Worm (Caenorhabditis elegans) whole organism, L4 larva: ENCODE measurements around the gene lin-45.

Experiments
- D1046.2 ChIP-seq: fragments of 200-800 bp; sonication (Bioruptor generic); IDR thresholded peaks from 2 replicates; pipeline ENCODE4 v1.3.6; 2022; ENCODE audit warnings: missing genetic modification characterization, missing compliant biosample characterization
- F10B5.3 ChIP-seq: sonication (generic microtip); optimal IDR thresholded peaks from 2 replicates; lab custom pipeline; 2016; ENCODE audit warnings: mild to moderate bottlenecking, missing genetic modification characterization, missing compliant biosample characterization
- F37D6.2 ChIP-seq: sonication (generic microtip); optimal IDR thresholded peaks from 2 replicates; lab custom pipeline; 2016; ENCODE audit warnings: mild to moderate bottlenecking, missing genetic modification characterization, missing compliant biosample characterization
- F44E2.7 ChIP-seq: fragments of 200-800 bp; sonication (Bioruptor generic); IDR thresholded peaks from 2 replicates; pipeline ENCODE4 v2.1.2; 2022; ENCODE audit warnings: missing genetic modification characterization, missing compliant biosample characterization
- T20F7.1 ChIP-seq: fragments of 200-800 bp; sonication (Bioruptor generic); optimal IDR thresholded peaks from 2 replicates; lab custom pipeline; 2018; ENCODE audit warnings: mild to moderate bottlenecking, missing genetic modification characterization, missing compliant biosample characterization
- T26A8.4 ChIP-seq: fragments of 200-800 bp; sonication (Bioruptor generic); IDR thresholded peaks from 2 replicates; pipeline ENCODE4 v1.3.6; 2022; ENCODE audit warnings: missing genetic modification characterization, missing compliant biosample characterization
- Y75B8A.6 ChIP-seq: fragments of 200-800 bp; sonication (Bioruptor generic); IDR thresholded peaks from 2 replicates; pipeline ENCODE4 v1.3.6; 2022; ENCODE audit warnings: missing genetic modification reagents, missing genetic modification characterization, missing compliant biosample characterization
- ZK546.5 ChIP-seq, 2 experiments: sonication (generic microtip); optimal IDR thresholded peaks; 2 replicates each; lab custom pipeline; 2017; ENCODE audit warnings: missing biosample characterization in 2 of 2, missing genetic modification characterization in 2 of 2
- ama-1 ChIP-seq: fragments of 150-350 bp; optimal IDR thresholded peaks from 2 replicates; lab custom pipeline; 2014; ENCODE audit warnings: inconsistent platforms, mixed read lengths
- attf-4 ChIP-seq: sonication (generic microtip); optimal IDR thresholded peaks from 3 replicates; lab custom pipeline; 2017; ENCODE audit warnings: missing biosample characterization, missing genetic modification characterization
- ceh-20 ChIP-seq: fragments of 200-800 bp; sonication (Bioruptor generic); IDR thresholded peaks from 2 replicates; pipeline ENCODE4 v1.3.6; 2022; ENCODE audit warnings: missing genetic modification reagents, missing genetic modification characterization, missing compliant biosample characterization
- ceh-28 ChIP-seq: fragments of 150-350 bp; optimal IDR thresholded peaks from 2 replicates; lab custom pipeline; 2014; ENCODE audit warnings: missing biosample characterization, missing genetic modification reagents, missing genetic modification characterization
- ceh-32 ChIP-seq: sonication (generic microtip); optimal IDR thresholded peaks from 2 replicates; lab custom pipeline; 2016; ENCODE audit warnings: mild to moderate bottlenecking, missing genetic modification characterization, missing compliant biosample characterization; ENCODE audit not compliant: poor library complexity
- ceh-82 ChIP-seq: sonication (generic microtip); optimal IDR thresholded peaks from 2 replicates; lab custom pipeline; 2017; ENCODE audit warnings: missing biosample characterization, missing genetic modification characterization
- ces-1 ChIP-seq: fragments of 150-350 bp; sonication (generic microtip); optimal IDR thresholded peaks from 4 replicates; lab custom pipeline; 2014; ENCODE audit warnings: missing biosample characterization, missing genetic modification reagents, missing genetic modification characterization
- cey-2 ChIP-seq: sonication (generic microtip); optimal IDR thresholded peaks from 3 replicates; lab custom pipeline; 2017; ENCODE audit warnings: missing genetic modification characterization, mild to moderate bottlenecking, missing compliant biosample characterization, antibody characterized with exemption, borderline replicate concordance; ENCODE audit not compliant: insufficient read depth
- daf-12 ChIP-seq: fragments of 150-350 bp; optimal IDR thresholded peaks from 2 replicates; lab custom pipeline; 2014; ENCODE audit warnings: missing biosample characterization, missing genetic modification reagents, missing genetic modification characterization
- daf-19 ChIP-seq: fragments of 200-800 bp; sonication (Bioruptor generic); conservative IDR thresholded peaks from 2 replicates; pipeline ENCODE4 v1.3.6; 2022; ENCODE audit warnings: missing genetic modification characterization, missing compliant biosample characterization
- daf-8 ChIP-seq: fragments of 200-800 bp; sonication (Bioruptor generic); IDR thresholded peaks from 2 replicates; pipeline ENCODE4 v1.3.6; 2022; ENCODE audit warnings: missing genetic modification characterization, missing compliant biosample characterization
- dmd-6 ChIP-seq: fragments of 200-800 bp; sonication (Bioruptor generic); IDR thresholded peaks from 2 replicates; pipeline ENCODE4 v1.3.6; 2022; ENCODE audit warnings: missing genetic modification reagents, missing genetic modification characterization, missing compliant biosample characterization
- dmd-8 ChIP-seq: fragments of 200-800 bp; sonication (Bioruptor generic); IDR thresholded peaks from 2 replicates; pipeline ENCODE4 v1.3.6; 2022; ENCODE audit warnings: missing genetic modification characterization, missing compliant biosample characterization
- dmd-9 ChIP-seq: fragments of 200-800 bp; sonication (Bioruptor generic); IDR thresholded peaks from 2 replicates; pipeline ENCODE4 v1.3.6; 2022; ENCODE audit warnings: missing genetic modification reagents, missing genetic modification characterization, missing compliant biosample characterization
- duxl-1 ChIP-seq: sonication (generic microtip); optimal IDR thresholded peaks from 2 replicates; lab custom pipeline; 2016; ENCODE audit warnings: mild to moderate bottlenecking, missing genetic modification characterization, moderate library complexity, missing compliant biosample characterization; ENCODE audit not compliant: poor library complexity
- egl-27 ChIP-seq: sonication (generic microtip); optimal IDR thresholded peaks from 3 replicates; lab custom pipeline; 2017; ENCODE audit warnings: missing biosample characterization, missing genetic modification reagents, missing genetic modification characterization
- fos-1 ChIP-seq: fragments of 150-350 bp; optimal IDR thresholded peaks from 2 replicates; lab custom pipeline; 2014; ENCODE audit warnings: missing biosample characterization, missing genetic modification characterization
- hlh-11 ChIP-seq: fragments of 200-800 bp; sonication (Bioruptor generic); optimal IDR thresholded peaks from 2 replicates; lab custom pipeline; 2018; ENCODE audit warnings: mild to moderate bottlenecking, missing genetic modification characterization, missing compliant biosample characterization
- hlh-30 ChIP-seq: sonication (generic microtip); optimal IDR thresholded peaks from 2 replicates; lab custom pipeline; 2017; ENCODE audit warnings: antibody characterized with exemption, mild to moderate bottlenecking, missing genetic modification characterization, missing compliant biosample characterization; ENCODE audit not compliant: insufficient read depth
- lin-13 ChIP-seq: fragments of 150-350 bp; optimal IDR thresholded peaks from 2 replicates; lab custom pipeline; 2014; ENCODE audit warnings: missing biosample characterization, missing genetic modification reagents, missing genetic modification characterization
- lin-39 ChIP-seq: fragments of 150-350 bp; optimal IDR thresholded peaks from 2 replicates; lab custom pipeline; 2014; ENCODE audit warnings: missing biosample characterization, missing genetic modification reagents, missing genetic modification characterization
- mes-2 ChIP-seq: sonication (generic microtip); optimal IDR thresholded peaks from 2 replicates; lab custom pipeline; 2016; ENCODE audit warnings: missing genotype, mild to moderate bottlenecking, missing genetic modification characterization, missing compliant biosample characterization; ENCODE audit not compliant: poor library complexity, severe bottlenecking
- nhr-11 ChIP-seq: fragments of 150-350 bp; optimal IDR thresholded peaks from 2 replicates; lab custom pipeline; 2014; ENCODE audit warnings: missing biosample characterization, missing genetic modification characterization
- nhr-28 ChIP-seq: fragments of 150-350 bp; optimal IDR thresholded peaks from 2 replicates; lab custom pipeline; 2014; ENCODE audit warnings: missing biosample characterization, missing genetic modification characterization
- nhr-41 ChIP-seq: fragments of 200-800 bp; sonication (Bioruptor generic); IDR thresholded peaks from 2 replicates; pipeline ENCODE4 v1.3.6; 2022; ENCODE audit warnings: missing genetic modification reagents, missing genetic modification characterization, missing compliant biosample characterization
- nhr-42 ChIP-seq: fragments of 200-800 bp; sonication (Bioruptor generic); IDR thresholded peaks from 2 replicates; pipeline ENCODE4 v1.3.6; 2022; ENCODE audit warnings: missing genetic modification characterization, missing compliant biosample characterization
- nhr-48 ChIP-seq: sonication (generic microtip); optimal IDR thresholded peaks from 2 replicates; lab custom pipeline; 2016; ENCODE audit warnings: mild to moderate bottlenecking, missing genetic modification characterization, missing compliant biosample characterization
- nhr-77 ChIP-seq: fragments of 150-350 bp; optimal IDR thresholded peaks from 2 replicates; lab custom pipeline; 2014; ENCODE audit warnings: missing biosample characterization, missing genetic modification characterization
- pha-4 ChIP-seq, 2 experiments: fragments of 150-350 bp in 1 of 2; fragments of 200-800 bp in 1 of 2; sonication (Bioruptor generic) in 1 of 2; IDR thresholded peaks in 1 of 2; optimal IDR thresholded peaks in 1 of 2; 2 replicates each; pipeline versions ENCODE4 v1.3.6 to Lab custom; 2014 to 2022; ENCODE audit warnings: missing genetic modification characterization in 2 of 2, missing genetic modification reagents in 2 of 2, missing biosample characterization in 1 of 2, missing compliant biosample characterization in 1 of 2
- php-3 ChIP-seq: fragments of 200-800 bp; sonication (Bioruptor generic); IDR thresholded peaks from 2 replicates; pipeline ENCODE4 v1.3.6; 2022; ENCODE audit warnings: missing genetic modification reagents, missing genetic modification characterization, missing compliant biosample characterization
- pqm-1 ChIP-seq: sonication (generic microtip); optimal IDR thresholded peaks from 2 replicates; lab custom pipeline; 2017; ENCODE audit warnings: missing biosample characterization, missing genetic modification characterization
- saeg-2 ChIP-seq: fragments of 200-800 bp; sonication (Bioruptor generic); IDR thresholded peaks from 2 replicates; pipeline ENCODE4 v1.3.6; 2022; ENCODE audit warnings: missing genetic modification reagents, missing genetic modification characterization, missing compliant biosample characterization
- sdz-12 ChIP-seq: fragments of 200-800 bp; sonication (Bioruptor generic); optimal IDR thresholded peaks from 2 replicates; lab custom pipeline; 2018; ENCODE audit warnings: mild to moderate bottlenecking, missing genetic modification characterization, missing compliant biosample characterization
- set-16 ChIP-seq: fragments of 200-800 bp; sonication (Bioruptor generic); IDR thresholded peaks from 2 replicates; pipeline ENCODE4 v1.3.6; 2022; ENCODE audit warnings: missing genetic modification reagents, missing genetic modification characterization, missing compliant biosample characterization
- spr-1 ChIP-seq: sonication (generic microtip); optimal IDR thresholded peaks from 2 replicates; lab custom pipeline; 2016; ENCODE audit warnings: mild to moderate bottlenecking, missing genetic modification characterization, missing compliant biosample characterization
- unc-130 ChIP-seq: sonication (generic microtip); optimal IDR thresholded peaks from 2 replicates; lab custom pipeline; 2016; ENCODE audit warnings: missing genetic modification reagents, missing genetic modification characterization, missing compliant biosample characterization
- unc-39 ChIP-seq: sonication (generic microtip); optimal IDR thresholded peaks from 2 replicates; lab custom pipeline; 2017; ENCODE audit warnings: missing biosample characterization, missing genetic modification characterization
- unc-62 ChIP-seq, 3 experiments: fragments of 150-350 bp in 1 of 3; sonication (generic microtip); optimal IDR thresholded peaks in 2 of 3; peaks in 1 of 3; 1 replicate in 1 of 3; 2 replicates in 2 of 3; lab custom pipeline; 2014 to 2017; ENCODE audit warnings: missing biosample characterization in 3 of 3, missing genetic modification characterization in 3 of 3, missing genetic modification reagents in 3 of 3, missing genotype in 1 of 3
- vab-7 ChIP-seq: fragments of 200-800 bp; sonication (Bioruptor generic); IDR thresholded peaks from 2 replicates; pipeline ENCODE4 v1.3.6; 2022; ENCODE audit warnings: missing genetic modification reagents, missing genetic modification characterization, missing compliant biosample characterization
- zag-1 ChIP-seq: fragments of 150-350 bp; optimal IDR thresholded peaks from 2 replicates; lab custom pipeline; 2014; ENCODE audit warnings: missing biosample characterization, missing genetic modification characterization
- zfp-2 ChIP-seq: sonication (generic microtip); optimal IDR thresholded peaks from 2 replicates; lab custom pipeline; 2016; ENCODE audit warnings: mild to moderate bottlenecking, missing genetic modification characterization, missing compliant biosample characterization

The lin-45 gene

DNA sequence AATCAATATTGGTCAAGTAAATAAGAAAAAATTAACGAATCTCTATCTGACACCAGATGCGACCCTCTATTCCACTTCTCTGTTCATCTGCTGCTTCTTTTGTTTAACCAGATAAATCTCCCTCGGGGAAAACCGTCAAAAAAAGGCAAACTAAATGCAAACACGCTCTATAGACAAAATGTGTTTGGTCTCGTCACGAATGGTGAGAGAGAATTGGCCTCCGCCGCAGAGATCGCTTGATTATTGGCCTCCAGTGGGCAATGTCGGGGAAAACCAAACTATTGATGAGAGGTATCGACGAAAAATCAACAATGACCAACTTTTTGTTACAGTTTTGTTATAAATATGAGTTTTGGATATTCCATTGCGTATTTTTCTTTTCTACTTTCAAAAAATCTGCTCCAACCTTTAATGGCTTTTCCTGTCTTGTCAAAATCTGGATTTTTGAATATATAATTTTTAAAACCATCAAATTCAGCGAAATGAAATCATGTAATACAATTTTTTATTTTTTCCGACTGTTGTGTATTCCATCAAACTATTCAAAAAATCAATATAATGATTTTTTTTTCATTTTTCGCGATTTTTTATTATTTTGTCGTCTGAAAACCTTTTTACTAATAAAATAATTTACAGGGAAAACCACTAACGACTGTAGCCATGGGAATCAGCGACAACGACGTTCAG, 42.2 kb upstream of the lin-45 start, which contains the start of the genes C17H12.2 and vha-8 (continued):
- TF ChIP-seq F10B5.3 (tag; lab: Kevin White, UChicago): no peak
- no peak for TF ChIP-seq daf-19 (GFP tag; lab: Robert Waterston, UW)
- peak; percentile 95 for TF ChIP-seq nhr-11 (tag; lab: Kevin White, UChicago)
- no peak for TF ChIP-seq ceh-82 (tag; lab: Kevin White, UChicago)
- TF ChIP-seq pha-4 (GFP tag; IDR thresholded peaks at IDR 0.05; lab: Robert Waterston, UW): peak; percentile 77
- peak; percentile 93 for TF ChIP-seq pha-4 (tag; optimal IDR thresholded peaks at IDR 0.05; lab: Kevin White, UChicago)
- TF ChIP-seq attf-4: no peak
- no peak for TF ChIP-seq daf-8
- peak; percentile 93 for TF ChIP-seq nhr-77 (tag; lab: Kevin White, UChicago)
- TF ChIP-seq spr-1 (tag; lab: Kevin White, UChicago): peak; percentile 78
- peak; percentile 89 for TF ChIP-seq ama-1
- no peak for TF ChIP-seq F44E2.7 (GFP tag; lab: Robert Waterston, UW)
- TF ChIP-seq unc-62 (GFP tag; optimal IDR thresholded peaks at IDR 0.05 in 1 of 2; lab: Kevin White, UChicago): peak in 1 of 2 experiments; percentile 87
- TF ChIP-seq unc-62 (tag; optimal IDR thresholded peaks at IDR 0.05; lab: Kevin White, UChicago): no peak
- peak; percentile 45 for TF ChIP-seq nhr-48 (tag; lab: Kevin White, UChicago)
- peak; percentile 54 for TF ChIP-seq zfp-2 (tag; lab: Kevin White, UChicago)
- peak; percentile 90 for TF ChIP-seq mes-2 (tag; lab: Kevin White, UChicago)
- peak; percentile 92 for TF ChIP-seq ceh-20
- TF ChIP-seq pqm-1 (tag; lab: Kevin White, UChicago): peak; percentile 90
- no peak for TF ChIP-seq unc-130 (GFP tag; lab: Kevin White, UChicago)
- TF ChIP-seq lin-39 (tag; lab: Kevin White, UChicago): no peak
- no peak for TF ChIP-seq cey-2 (tag; lab: Kevin White, UChicago)
- TF ChIP-seq nhr-28 (tag; lab: Kevin White, UChicago): peak; percentile 95
- TF ChIP-seq duxl-1 (tag; lab: Kevin White, UChicago): no peak
- TF ChIP-seq ceh-32 (tag; lab: Kevin White, UChicago): no peak
- TF ChIP-seq set-16: no peak
- no peak for TF ChIP-seq Y75B8A.6
- TF ChIP-seq daf-12 (tag; lab: Kevin White, UChicago): no peak
- TF ChIP-seq sdz-12 (GFP tag; lab: Kevin White, UChicago): no peak
- no peak for TF ChIP-seq saeg-2 (GFP tag; lab: Robert Waterston, UW)
- TF ChIP-seq dmd-9 (GFP tag; lab: Robert Waterston, UW): 0 out of 2 replicates have a peak, but pooled peaks have one; percentile 63
- no peak for TF ChIP-seq nhr-41 (GFP tag; lab: Robert Waterston, UW)
- no peak for TF ChIP-seq php-3 (GFP tag; lab: Robert Waterston, UW)
- TF ChIP-seq zag-1 (tag; lab: Kevin White, UChicago): no peak
- peak; percentile 46; the same call in 1 of the 2 replicates for TF ChIP-seq vab-7
- peak; percentile 1 to 30 for TF ChIP-seq ZK546.5 (tag; optimal IDR thresholded peaks at IDR 0.05; lab: Kevin White, UChicago)
- peak; percentile 91 for TF ChIP-seq hlh-11
- TF ChIP-seq lin-13 (GFP tag; lab: Kevin White, UChicago): peak; percentile 93
- peak; percentile 79 for TF ChIP-seq T26A8.4 (GFP tag; lab: Robert Waterston, UW)
- peak; percentile 60 for TF ChIP-seq ces-1 (GFP tag; lab: Kevin White, UChicago)
- TF ChIP-seq fos-1 (tag; lab: Kevin White, UChicago): peak; percentile 2
- no peak for TF ChIP-seq nhr-42 (GFP tag; lab: Robert Waterston, UW)
- peak; percentile 85 for TF ChIP-seq T20F7.1 (GFP tag; lab: Kevin White, UChicago)
- peak; percentile 54 for TF ChIP-seq ceh-28 (tag; lab: Kevin White, UChicago)
- peak; percentile 87 for TF ChIP-seq hlh-30
- peak; percentile 51; the same call in 1 of the 2 replicates for TF ChIP-seq D1046.2 (GFP tag; lab: Robert Waterston, UW)
- TF ChIP-seq egl-27 (tag; lab: Kevin White, UChicago): no peak
- no peak for TF ChIP-seq dmd-8 (GFP tag; lab: Robert Waterston, UW)
- peak; percentile 88 for TF ChIP-seq dmd-6 (GFP tag; lab: Robert Waterston, UW)
- peak; percentile 56 for TF ChIP-seq F37D6.2 (tag; lab: Kevin White, UChicago)
- no peak for TF ChIP-seq unc-39
